Worm (Caenorhabditis elegans) whole organism, L3 larva: Measurements from ENCODE around the gene F01F1.15.

Experiments
- R02D3.7 ChIP-seq: fragments of 150-350 bp; optimal IDR thresholded peaks from 2 replicates; lab custom pipeline; 2014; ENCODE audit warnings: missing biosample characterization, missing genetic modification characterization
- ZK546.5 ChIP-seq: sonication (generic microtip); optimal IDR thresholded peaks from 2 replicates; lab custom pipeline; 2017; ENCODE audit warnings: missing biosample characterization, missing genetic modification characterization
- aly-2 ChIP-seq: fragments of 150-350 bp; optimal IDR thresholded peaks from 2 replicates; lab custom pipeline; 2014; ENCODE audit warnings: missing biosample characterization, missing genetic modification characterization
- ama-1 ChIP-seq: fragments of 150-350 bp; optimal IDR thresholded peaks from 2 replicates; lab custom pipeline; 2018
- ceh-16 ChIP-seq: sonication (generic microtip); optimal IDR thresholded peaks from 2 replicates; lab custom pipeline; 2017; ENCODE audit warnings: missing biosample characterization, missing genetic modification characterization
- ceh-28 ChIP-seq: fragments of 150-350 bp; optimal IDR thresholded peaks from 2 replicates; lab custom pipeline; 2014; ENCODE audit warnings: missing biosample characterization, missing genetic modification reagents, missing genetic modification characterization
- ceh-9 ChIP-seq: sonication (generic microtip); optimal IDR thresholded peaks from 2 replicates; lab custom pipeline; 2018; ENCODE audit warnings: missing biosample characterization, missing genetic modification characterization
- egl-27 ChIP-seq: sonication (generic microtip); optimal IDR thresholded peaks from 4 replicates; lab custom pipeline; 2017; ENCODE audit warnings: missing biosample characterization, missing genetic modification reagents, missing genetic modification characterization
- egl-5 ChIP-seq: fragments of 150-350 bp; optimal IDR thresholded peaks from 2 replicates; lab custom pipeline; 2017; ENCODE audit warnings: missing biosample characterization, missing genetic modification reagents, missing genetic modification characterization, inconsistent platforms
- elt-1 ChIP-seq: fragments of 150-350 bp; optimal IDR thresholded peaks from 2 replicates; lab custom pipeline; 2014; ENCODE audit warnings: missing biosample characterization, missing genetic modification characterization
- elt-2 ChIP-seq: sonication (generic microtip); optimal IDR thresholded peaks from 2 replicates; lab custom pipeline; 2016; ENCODE audit warnings: missing genetic modification reagents, mild to moderate bottlenecking, missing genetic modification characterization, missing compliant biosample characterization
- elt-3 ChIP-seq, 3 experiments: fragments of 150-350 bp in 1 of 3; sonication (generic microtip) in 2 of 3; optimal IDR thresholded peaks; 2 replicates in 2 of 3; 4 replicates in 1 of 3; lab custom pipeline; 2014 to 2017; ENCODE audit warnings: missing biosample characterization in 3 of 3, missing genetic modification characterization in 3 of 3
- eor-1 ChIP-seq, 2 experiments: fragments of 150-350 bp; optimal IDR thresholded peaks; 2 replicates each; lab custom pipeline; 2014 to 2018; ENCODE audit warnings: missing biosample characterization in 2 of 2, missing genetic modification characterization in 2 of 2
- fkh-10 ChIP-seq: sonication (generic microtip); optimal IDR thresholded peaks from 2 replicates; lab custom pipeline; 2017; ENCODE audit warnings: missing biosample characterization, missing genetic modification reagents, missing genetic modification characterization
- fkh-2 ChIP-seq: fragments of 150-350 bp; optimal IDR thresholded peaks from 2 replicates; lab custom pipeline; 2014; ENCODE audit warnings: missing biosample characterization, missing genetic modification reagents, missing genetic modification characterization
- hmg-11 ChIP-seq: sonication (generic microtip); optimal IDR thresholded peaks from 2 replicates; lab custom pipeline; 2016; ENCODE audit warnings: missing genetic modification characterization, missing compliant biosample characterization
- jun-1 ChIP-seq: fragments of 150-350 bp; optimal IDR thresholded peaks from 2 replicates; lab custom pipeline; 2014; ENCODE audit warnings: missing biosample characterization, missing genetic modification reagents, missing genetic modification characterization
- lin-15B ChIP-seq: fragments of 150-350 bp; optimal IDR thresholded peaks from 2 replicates; lab custom pipeline; 2014; ENCODE audit warnings: missing biosample characterization, missing genetic modification characterization
- lin-39 ChIP-seq: fragments of 150-350 bp; optimal IDR thresholded peaks from 2 replicates; lab custom pipeline; 2018; ENCODE audit warnings: missing biosample characterization, missing genetic modification reagents, missing genetic modification characterization
- lsy-12 ChIP-seq: sonication (generic microtip); optimal IDR thresholded peaks from 2 replicates; lab custom pipeline; 2016; ENCODE audit warnings: mild to moderate bottlenecking, missing genetic modification characterization, missing compliant biosample characterization
- mdl-1 ChIP-seq: fragments of 150-350 bp; optimal IDR thresholded peaks from 2 replicates; lab custom pipeline; 2014; ENCODE audit warnings: missing biosample characterization, missing genetic modification characterization
- nfya-1 ChIP-seq: sonication (generic microtip); optimal IDR thresholded peaks from 2 replicates; lab custom pipeline; 2017; ENCODE audit warnings: missing genetic modification characterization, mild to moderate bottlenecking, missing compliant biosample characterization, antibody characterized with exemption, moderate library complexity; ENCODE audit not compliant: insufficient read depth
- nhr-11 ChIP-seq: fragments of 150-350 bp; optimal IDR thresholded peaks from 2 replicates; lab custom pipeline; 2014; ENCODE audit warnings: missing biosample characterization, missing genetic modification characterization
- nhr-23 ChIP-seq: fragments of 150-350 bp; optimal IDR thresholded peaks from 2 replicates; lab custom pipeline; 2014; ENCODE audit warnings: missing biosample characterization, missing genetic modification reagents, missing genetic modification characterization
- nhr-237 ChIP-seq: fragments of 150-350 bp; optimal IDR thresholded peaks from 2 replicates; lab custom pipeline; 2014; ENCODE audit warnings: missing biosample characterization, missing genetic modification characterization
- nhr-25 ChIP-seq: sonication (generic microtip); optimal IDR thresholded peaks from 2 replicates; lab custom pipeline; 2017; ENCODE audit warnings: missing biosample characterization, missing genetic modification characterization
- nhr-28 ChIP-seq: fragments of 150-350 bp; optimal IDR thresholded peaks from 2 replicates; lab custom pipeline; 2014; ENCODE audit warnings: missing biosample characterization, missing genetic modification characterization
- nhr-43 ChIP-seq: sonication (generic microtip); optimal IDR thresholded peaks from 2 replicates; lab custom pipeline; 2016; ENCODE audit warnings: mild to moderate bottlenecking, missing genetic modification characterization, missing compliant biosample characterization; ENCODE audit not compliant: poor library complexity, severe bottlenecking
- nhr-67 ChIP-seq: fragments of 150-350 bp; optimal IDR thresholded peaks from 2 replicates; lab custom pipeline; 2014; ENCODE audit warnings: missing biosample characterization, missing genetic modification characterization
- nhr-76 ChIP-seq: fragments of 150-350 bp; sonication (generic microtip); optimal IDR thresholded peaks from 5 replicates; lab custom pipeline; 2014; ENCODE audit warnings: missing biosample characterization, missing genetic modification characterization
- nhr-77 ChIP-seq: fragments of 150-350 bp; optimal IDR thresholded peaks from 2 replicates; lab custom pipeline; 2014; ENCODE audit warnings: missing biosample characterization, missing genetic modification characterization
- pha-4 ChIP-seq: fragments of 150-350 bp; optimal IDR thresholded peaks from 2 replicates; lab custom pipeline; 2014; ENCODE audit warnings: missing biosample characterization, missing genetic modification reagents, missing genetic modification characterization
- pqm-1 ChIP-seq: fragments of 150-350 bp; optimal IDR thresholded peaks from 2 replicates; lab custom pipeline; 2017; ENCODE audit warnings: missing biosample characterization, missing genetic modification characterization, inconsistent platforms
- sea-2 ChIP-seq: fragments of 150-350 bp; sonication (generic microtip); optimal IDR thresholded peaks from 4 replicates; lab custom pipeline; 2014; ENCODE audit warnings: missing biosample characterization, missing genetic modification reagents, missing genetic modification characterization
- skn-1 ChIP-seq: fragments of 150-350 bp; optimal IDR thresholded peaks from 2 replicates; lab custom pipeline; 2014; ENCODE audit warnings: missing biosample characterization, missing genetic modification characterization
- tbx-2 ChIP-seq: sonication (generic microtip); optimal IDR thresholded peaks from 2 replicates; lab custom pipeline; 2016; ENCODE audit warnings: mild to moderate bottlenecking, missing genetic modification characterization, missing compliant biosample characterization
- unc-39 ChIP-seq: sonication (generic microtip); optimal IDR thresholded peaks from 4 replicates; lab custom pipeline; 2017; ENCODE audit warnings: missing biosample characterization, missing genetic modification characterization
- ztf-11 ChIP-seq: fragments of 150-350 bp; optimal IDR thresholded peaks from 2 replicates; lab custom pipeline; 2014; ENCODE audit warnings: missing biosample characterization, missing genetic modification characterization
- ztf-4 ChIP-seq: fragments of 150-350 bp; optimal IDR thresholded peaks from 2 replicates; lab custom pipeline; 2014; ENCODE audit warnings: missing biosample characterization, missing genetic modification characterization

Gene F01F1.15

DNA sequence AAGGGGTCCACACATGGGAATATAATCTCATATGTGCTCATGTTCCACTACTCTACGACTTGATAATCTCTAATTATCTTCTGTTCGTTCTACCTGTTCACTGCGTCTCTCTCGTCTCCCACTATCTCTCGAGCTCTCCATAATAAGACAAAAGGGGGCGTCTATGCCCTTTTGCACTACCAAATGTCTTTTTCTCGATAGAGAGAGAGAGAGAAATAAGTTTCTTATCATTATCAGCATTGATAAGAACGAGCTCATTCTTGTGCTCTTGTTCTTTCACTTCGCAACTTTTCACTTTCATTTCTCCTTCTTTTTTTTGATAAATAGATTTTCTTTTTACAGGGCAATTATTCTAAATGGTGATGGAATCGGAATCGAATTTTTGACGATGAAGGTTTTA, 46.6 kb upstream of the F01F1.15 start:
- no peak for TF ChIP-seq ama-1 (lab: Kevin White, UChicago)
- TF ChIP-seq elt-1: no peak
- peak; percentile 40 for TF ChIP-seq pqm-1 (tag; lab: Kevin White, UChicago)
- no peak for TF ChIP-seq nhr-67 (tag; lab: Kevin White, UChicago)
- TF ChIP-seq ceh-9 (tag; lab: Kevin White, UChicago): no peak
- TF ChIP-seq eor-1 (tag; optimal IDR thresholded peaks at IDR 0.05; lab: Kevin White, UChicago): no peak
- no peak for TF ChIP-seq sea-2 (GFP tag; lab: Kevin White, UChicago)
- no peak for TF ChIP-seq ztf-11
- TF ChIP-seq elt-2 (tag; lab: Kevin White, UChicago): peak; percentile 87
- TF ChIP-seq fkh-10: no peak
- peak; percentile 4 for TF ChIP-seq skn-1
- no peak for TF ChIP-seq nhr-43 (tag; lab: Kevin White, UChicago)
- TF ChIP-seq mdl-1 (tag; lab: Kevin White, UChicago): no peak
- TF ChIP-seq pha-4 (tag; lab: Kevin White, UChicago): peak; percentile 38
- no peak for TF ChIP-seq nhr-237 (tag; lab: Kevin White, UChicago)
- TF ChIP-seq ceh-16 (tag; lab: Kevin White, UChicago): no peak
- TF ChIP-seq unc-39 (tag; lab: Kevin White, UChicago): no peak
- no peak for TF ChIP-seq nhr-76
- TF ChIP-seq nhr-23 (tag; lab: Kevin White, UChicago): no peak
- TF ChIP-seq egl-5 (tag; lab: Kevin White, UChicago): no peak
- TF ChIP-seq nfya-1 (tag; lab: Kevin White, UChicago): no peak

DNA sequence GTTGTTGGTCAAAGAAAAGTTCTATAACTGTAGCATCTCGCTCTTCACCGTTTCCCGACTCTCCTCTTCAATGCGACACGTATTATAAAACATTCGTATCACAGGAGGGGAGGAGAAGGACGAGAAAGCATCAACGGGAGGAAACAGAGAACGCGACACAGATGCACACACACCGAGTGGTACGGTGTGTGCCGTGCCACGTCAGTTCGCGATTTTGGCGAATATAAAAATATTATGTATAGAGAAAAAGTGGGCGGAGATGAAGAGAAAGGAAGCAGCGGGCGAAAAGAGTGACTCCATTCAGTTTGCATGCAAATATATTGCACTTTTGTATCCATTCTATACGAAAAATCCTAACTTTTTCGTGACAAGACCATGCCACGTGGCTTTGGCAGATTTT, 45.4 kb upstream of the F01F1.15 start:
- TF ChIP-seq lsy-12 (tag; lab: Kevin White, UChicago) (no peak), nhr-28 (tag; lab: Kevin White, UChicago) (no peak), mdl-1 (tag; lab: Kevin White, UChicago) (no peak), nhr-11 (no peak), ztf-11 (no peak), R02D3.7 (tag; lab: Kevin White, UChicago) (no peak), skn-1 (no peak), eor-1 (tag; optimal IDR thresholded peaks at IDR 0.05; lab: Kevin White, UChicago) (no peak), elt-2 (tag; lab: Kevin White, UChicago) (peak; percentile 77), lin-15B (tag; lab: Kevin White, UChicago) (no peak), pha-4 (tag; lab: Kevin White, UChicago) (peak; percentile 12), elt-3 (tag; optimal IDR thresholded peaks at IDR 0.05; lab: Kevin White, UChicago) (no peak), nhr-67 (tag; lab: Kevin White, UChicago) (no peak), nhr-25 (tag; lab: Kevin White, UChicago) (no peak), lin-39 (tag; lab: Kevin White, UChicago) (no peak), egl-27 (tag; lab: Kevin White, UChicago) (no peak), tbx-2 (tag; lab: Kevin White, UChicago) (no peak), hmg-11 (no peak), nfya-1 (tag; lab: Kevin White, UChicago) (peak; percentile 72), fkh-10 (no peak), ztf-4 (tag; lab: Kevin White, UChicago) (no peak), egl-5 (tag; lab: Kevin White, UChicago) (no peak), nhr-23 (tag; lab: Kevin White, UChicago) (no peak), ZK546.5 (tag; lab: Kevin White, UChicago) (no peak), pqm-1 (tag; lab: Kevin White, UChicago) (peak; percentile 48), jun-1 (tag; lab: Kevin White, UChicago) (no peak)

ce11 chrIII:5908408-5908807, 39.1 kb upstream of the F01F1.15 start, which contains the start of gene C28H8.3:
Gene C28H8.3 (plus strand): TSS chrIII:5908700.
- TF ChIP-seq ama-1 (lab: Kevin White, UChicago) (peak; percentile 27), ceh-28 (tag; lab: Kevin White, UChicago) (peak; percentile 1), hmg-11 (no peak), aly-2 (tag; lab: Kevin White, UChicago) (no peak)

ce11 chrIII:5906749-5907148, 37.4 kb upstream of the F01F1.15 start, which contains the start of gene erd-2.2:
Gene erd-2.2 (plus strand): TSS chrIII:5907049.
- no peak for TF ChIP-seq nhr-77
- TF ChIP-seq egl-5 (tag; lab: Kevin White, UChicago): no peak
- no peak for TF ChIP-seq pha-4 (tag; lab: Kevin White, UChicago)
- no peak for TF ChIP-seq nhr-25 (tag; lab: Kevin White, UChicago)
- no peak for TF ChIP-seq fkh-2 (tag; lab: Kevin White, UChicago)
- TF ChIP-seq ceh-28 (tag; lab: Kevin White, UChicago): no peak
- no peak for TF ChIP-seq ZK546.5 (tag; lab: Kevin White, UChicago)
- no peak for TF ChIP-seq ztf-4 (tag; lab: Kevin White, UChicago)
- TF ChIP-seq lsy-12 (tag; lab: Kevin White, UChicago): no peak
- TF ChIP-seq skn-1: no peak
- TF ChIP-seq nhr-67 (tag; lab: Kevin White, UChicago): no peak
- no peak for TF ChIP-seq elt-3 (tag; optimal IDR thresholded peaks at IDR 0.05; lab: Kevin White, UChicago)
- TF ChIP-seq fkh-10: no peak
- TF ChIP-seq nhr-11: no peak
- TF ChIP-seq hmg-11: no peak
- TF ChIP-seq egl-27 (tag; lab: Kevin White, UChicago): no peak
- TF ChIP-seq nhr-76: no peak
- no peak for TF ChIP-seq nfya-1 (tag; lab: Kevin White, UChicago)
- TF ChIP-seq pqm-1 (tag; lab: Kevin White, UChicago): no peak
